Worm (Caenorhabditis elegans): ENCODE results near the gene Y25C1A.7.

Gene Y25C1A.7

ce11 chrII:3020899-3021298 is 50.0 kb downstream of the Y25C1A.7 start:
- no peak for TF ChIP-seq lsy-2 (tag; optimal IDR thresholded peaks at IDR 0.05)
- TF ChIP-seq ztf-11 (tag; optimal IDR thresholded peaks at IDR 0.05), result no peak
- no peak for TF ChIP-seq drap-1 (GFP tag; optimal IDR thresholded peaks at IDR 0.05)
- no peak for TF ChIP-seq sem-2 (GFP tag; optimal IDR thresholded peaks at IDR 0.05)
- TF ChIP-seq pha-4 (tag; optimal IDR thresholded peaks at IDR 0.05), result no peak
- no peak for TF ChIP-seq ceh-83 (GFP tag; optimal IDR thresholded peaks at IDR 0.05)
- TF ChIP-seq blmp-1 (tag; optimal IDR thresholded peaks at IDR 0.05), result no peak
- TF ChIP-seq zip-8 (tag; optimal IDR thresholded peaks at IDR 0.05), result no peak
- TF ChIP-seq lin-13 (tag; optimal IDR thresholded peaks at IDR 0.05), result no peak
- no peak for TF ChIP-seq mep-1 (tag; optimal IDR thresholded peaks at IDR 0.05)
- TF ChIP-seq ceh-43 (GFP tag; optimal IDR thresholded peaks at IDR 0.05), result no peak
- TF ChIP-seq snpc-4 (tag; optimal IDR thresholded peaks at IDR 0.05), result no peak

DNA sequence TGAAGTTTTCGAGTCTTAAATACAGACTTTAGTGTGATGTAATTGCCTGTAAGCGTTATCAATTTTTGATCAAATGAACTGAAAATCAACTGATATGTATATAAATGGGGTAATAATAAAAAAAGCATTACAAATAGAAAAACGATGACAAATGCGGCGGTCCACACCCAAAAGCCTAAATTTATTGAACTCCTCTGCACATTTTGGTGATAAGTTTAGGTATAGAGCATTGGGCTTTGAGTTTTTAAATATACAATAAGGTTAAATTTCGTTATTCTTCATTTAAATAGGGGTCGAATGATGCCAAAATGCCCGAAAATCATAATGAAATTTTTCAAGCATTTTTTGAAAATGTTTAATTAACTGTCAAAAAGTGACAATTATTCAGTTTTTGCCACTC is 51.1 kb downstream of the Y25C1A.7 start, which contains the start of gene clec-3:
TSS of gene clec-3 (minus strand) at position 101 of the 400 bp plus-strand sequence.
- TF ChIP-seq elt-3 (tag; optimal IDR thresholded peaks at IDR 0.05) (no peak), pha-4 (tag; optimal IDR thresholded peaks at IDR 0.05) (no peak), lin-32 (GFP tag; optimal IDR thresholded peaks at IDR 0.05) (no peak), nhr-76 (tag; optimal IDR thresholded peaks at IDR 0.05) (no peak), mab-5 (tag; optimal IDR thresholded peaks at IDR 0.05) (no peak), nhr-2 (tag; optimal IDR thresholded peaks at IDR 0.05) (no peak), mep-1 (tag; optimal IDR thresholded peaks at IDR 0.05) (no peak), unc-62 (GFP tag; optimal IDR thresholded peaks at IDR 0.05) (no peak), nhr-12 (tag; optimal IDR thresholded peaks at IDR 0.05) (no peak), unc-39 (tag; optimal IDR thresholded peaks at IDR 0.05) (no peak), drap-1 (GFP tag; optimal IDR thresholded peaks at IDR 0.05) (no peak), elt-1 (tag; optimal IDR thresholded peaks at IDR 0.05; ENCODE audit: borderline replicate concordance, insufficient read depth) (no peak), flh-1 (GFP tag; optimal IDR thresholded peaks at IDR 0.05) (no peak), ceh-43 (GFP tag; optimal IDR thresholded peaks at IDR 0.05) (no peak), nhr-237 (tag; optimal IDR thresholded peaks at IDR 0.05) (no peak), ceh-39 (tag; optimal IDR thresholded peaks at IDR 0.05) (no peak)

DNA sequence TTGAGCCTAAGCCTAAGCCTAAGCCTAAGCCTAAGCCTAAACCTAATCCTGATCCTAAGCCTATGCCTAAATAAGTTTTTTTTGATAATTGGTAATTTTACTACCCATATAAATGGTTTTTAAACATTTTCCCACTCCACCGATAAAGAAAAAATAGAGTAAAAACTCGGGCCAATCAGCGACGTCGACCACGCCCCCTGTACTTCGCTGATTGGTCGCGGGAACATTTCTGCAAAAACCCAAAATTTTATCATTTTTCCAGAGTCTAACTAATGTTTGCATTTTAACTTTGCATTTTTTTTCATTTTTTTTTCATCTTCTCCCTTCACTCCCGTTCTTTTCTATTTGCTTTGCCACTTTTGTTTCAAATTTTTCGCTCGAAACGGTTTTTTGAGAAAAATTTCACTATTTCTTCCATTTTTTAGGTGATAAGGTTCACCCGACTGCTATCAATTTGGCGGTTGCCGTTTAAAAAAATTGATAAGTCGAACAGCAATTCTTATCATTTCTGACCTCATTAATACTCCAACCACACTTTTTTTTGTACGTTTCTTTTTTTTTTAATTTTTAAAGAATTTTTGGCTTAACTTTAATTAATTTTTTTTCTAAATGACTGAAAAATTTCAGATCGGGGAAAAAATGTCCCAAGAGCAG is 56.5 kb downstream of the Y25C1A.7 start, which contains the start of gene C41H7.2:
TSS of gene C41H7.2 (plus strand) at position 622 of the 654 bp plus-strand sequence.
- TF ChIP-seq ztf-11 (tag; optimal IDR thresholded peaks at IDR 0.05), result no peak

All from whole organism, mixed stage, embryonic.